Fruit fly (Drosophila melanogaster): Measurements from ENCODE around the gene CG43880.

DNA sequence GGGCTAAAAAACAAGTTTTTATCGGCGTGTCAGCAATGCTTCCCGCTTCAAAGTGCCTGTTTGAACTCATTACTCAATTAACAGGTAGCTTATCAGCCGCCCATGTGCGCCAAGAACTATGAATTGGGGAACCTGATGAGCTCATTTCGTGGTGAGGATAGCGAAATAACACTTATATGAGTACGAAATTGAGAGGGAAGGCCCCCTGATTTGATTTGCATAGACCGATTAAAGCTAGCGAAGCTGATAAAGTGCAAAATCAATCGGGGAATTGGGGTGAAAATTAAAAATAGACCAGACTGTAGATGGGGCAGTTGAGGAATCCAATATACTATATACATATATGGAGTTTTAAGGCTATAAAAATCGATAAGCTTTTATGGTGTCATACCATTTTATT lies 11.9 kb downstream of the CG43880 start:
- TF ChIP-seq cnc (optimal IDR thresholded peaks at IDR 0.05), result no peak
- no peak for TF ChIP-seq Hr96 (GFP tag; optimal IDR thresholded peaks at IDR 0.05)
- no peak for TF ChIP-seq CG12768 (GFP tag; optimal IDR thresholded peaks at IDR 0.05)
- TF ChIP-seq CG5204 (GFP tag; optimal IDR thresholded peaks at IDR 0.05), result no peak
- TF ChIP-seq pad (GFP tag; optimal IDR thresholded peaks at IDR 0.05), result no peak
- TF ChIP-seq ovo (GFP tag; optimal IDR thresholded peaks at IDR 0.05), result no peak

All from whole organism, adult.